Worm (Caenorhabditis elegans) whole organism, L4/young adult: ENCODE data around the gene mtss-1.

Experiments
- W03F9.2 ChIP-seq: fragments of 150-350 bp; optimal IDR thresholded peaks from 2 replicates; lab custom pipeline; 2014; ENCODE audit warnings: missing biosample characterization, missing genetic modification characterization
- dao-5 ChIP-seq: sonication (generic microtip); optimal IDR thresholded peaks from 2 replicates; lab custom pipeline; 2016; ENCODE audit warnings: missing genotype, missing genetic modification characterization, moderate library complexity, missing compliant biosample characterization
- him-1 ChIP-seq: sonication (generic microtip); optimal IDR thresholded peaks from 2 replicates; lab custom pipeline; 2016; ENCODE audit warnings: missing genotype, missing genetic modification reagents, missing genetic modification characterization, missing compliant biosample characterization

DNA sequence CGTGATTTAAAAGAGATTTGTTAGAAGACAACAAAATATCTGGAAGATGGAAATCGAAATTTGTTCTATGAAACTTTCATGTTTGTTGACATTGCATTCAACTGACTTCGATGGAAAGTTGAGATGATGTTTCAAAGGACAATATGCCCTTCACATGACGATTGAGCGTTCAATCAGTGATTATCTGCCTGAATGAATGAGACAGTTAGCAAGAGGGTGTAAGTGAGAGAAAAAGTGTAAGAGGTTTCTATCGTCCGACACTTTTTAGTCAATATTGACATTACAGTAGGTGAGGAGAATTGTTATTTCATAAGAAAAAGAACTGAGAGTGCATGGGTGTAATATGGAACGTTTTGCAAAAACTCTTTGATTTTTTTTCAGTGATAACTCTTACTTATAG, 34.9 kb upstream of the mtss-1 start:
- TF ChIP-seq him-1 (tag; lab: Kevin White, UChicago) (no peak), W03F9.2 (tag; lab: Kevin White, UChicago) (no peak), dao-5 (tag; lab: Kevin White, UChicago) (no peak)
